Worm (Caenorhabditis elegans) whole organism, L4/young adult: Measurements from ENCODE around the gene tag-124.

Source experiments
- dao-5 ChIP-seq: sonication (generic microtip); optimal IDR thresholded peaks from 2 replicates; lab custom pipeline; 2016; ENCODE audit warnings: missing genotype, missing genetic modification characterization, moderate library complexity, missing compliant biosample characterization
- him-1 ChIP-seq: sonication (generic microtip); optimal IDR thresholded peaks from 2 replicates; lab custom pipeline; 2016; ENCODE audit warnings: missing genotype, missing genetic modification reagents, missing genetic modification characterization, missing compliant biosample characterization

DNA sequence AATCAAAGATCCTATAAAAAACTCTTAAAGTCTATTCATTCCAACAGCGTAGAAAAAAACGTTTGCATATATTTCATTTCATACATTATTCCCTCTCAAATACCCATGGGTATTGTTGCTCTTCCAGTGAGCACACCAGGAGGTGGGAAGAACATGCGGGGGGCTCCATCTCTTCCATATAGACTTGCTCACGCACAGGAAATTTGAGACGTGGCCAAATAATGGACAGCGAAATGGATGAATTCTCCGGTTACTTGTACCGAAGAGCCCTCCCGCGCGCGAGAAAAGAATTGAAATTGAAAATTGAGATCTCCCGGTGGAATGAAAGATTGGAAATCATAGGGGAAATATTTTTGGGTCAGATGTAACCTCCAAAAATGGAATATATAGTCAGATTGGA, 13.5 kb upstream of the tag-124 start:
- TF ChIP-seq dao-5 (tag; lab: Kevin White, UChicago) (no peak), him-1 (no peak)
